Fruit fly (Drosophila melanogaster) whole organism, embryonic: ENCODE results near the gene lqf.

Experiments
- ATbp ChIP-seq: fragments of 200-800 bp; sonication (Bioruptor generic); optimal IDR thresholded peaks from 2 replicates; lab custom pipeline; 2017; ENCODE audit warnings: missing biosample characterization, mild to moderate bottlenecking, missing genetic modification characterization, missing genetic modification reagents
- CG10147 ChIP-seq: fragments of 200-800 bp; sonication (Bioruptor generic); optimal IDR thresholded peaks from 2 replicates; lab custom pipeline; 2019; ENCODE audit warnings: missing biosample characterization, mild to moderate bottlenecking, missing genetic modification characterization, moderate library complexity
- CG15073 ChIP-seq: fragments of 200-800 bp; sonication (Bioruptor generic); optimal IDR thresholded peaks from 2 replicates; lab custom pipeline; 2016; ENCODE audit warnings: missing biosample characterization, missing genetic modification characterization
- Dfd ChIP-seq, 2 experiments: fragments of >200 bp; optimal IDR thresholded peaks; 2 replicates each; lab custom pipeline; 2017; ENCODE audit warnings: missing biosample characterization in 2 of 2, missing genetic modification characterization in 2 of 2
- Ets97D ChIP-seq: fragments of 200-800 bp; sonication (Bioruptor generic); optimal IDR thresholded peaks from 3 replicates; lab custom pipeline; 2016; ENCODE audit warnings: missing biosample characterization, missing genetic modification characterization
- fu2 ChIP-seq: fragments of 200-800 bp; sonication (Bioruptor generic); optimal IDR thresholded peaks from 2 replicates; lab custom pipeline; 2016; ENCODE audit warnings: missing biosample characterization, missing genetic modification characterization
- sens-2 ChIP-seq: fragments of 200-800 bp; sonication (Bioruptor generic); IDR thresholded peaks from 2 replicates; pipeline ENCODE4 v1.3.6; 2022; ENCODE audit warnings: missing biosample characterization, missing genetic modification characterization
- sr ChIP-seq: fragments of 200-800 bp; sonication (Bioruptor generic); IDR thresholded peaks from 3 replicates; pipeline ENCODE4 v1.3.6; 2022; ENCODE audit warnings: missing biosample characterization, missing genetic modification characterization

- TF ChIP-seq Dfd (GFP tag; optimal IDR thresholded peaks at IDR 0.05; lab: Kevin White, UChicago), result no peak
- TF ChIP-seq fu2 (GFP tag; lab: Kevin White, UChicago), result no peak
- TF ChIP-seq sr (GFP tag; lab: Robert Waterston, UW), result no peak
- no peak for TF ChIP-seq CG15073
- no peak for TF ChIP-seq Ets97D
- no peak for TF ChIP-seq ATbp (GFP tag; lab: Kevin White, UChicago)
- TF ChIP-seq CG10147 (GFP tag; lab: Kevin White, UChicago), result no peak
- no peak for TF ChIP-seq sens-2 (GFP tag; lab: Robert Waterston, UW)
Measured at dm6 chr3L:7572948-7573347, 44.4 kb downstream of the lqf start.
